Fruit fly (Drosophila melanogaster) whole organism, embryonic: ENCODE data around the gene CG9676.

Source experiments
- Adf1 ChIP-seq: fragments of 200-800 bp; sonication (Bioruptor generic); IDR thresholded peaks from 2 replicates; pipeline ENCODE4 v1.3.6; 2022; ENCODE audit warnings: missing biosample characterization, missing genetic modification characterization
- BEAF-32 ChIP-seq: fragments of 200-800 bp; sonication (Bioruptor generic); optimal IDR thresholded peaks from 3 replicates; lab custom pipeline; 2017; ENCODE audit warnings: missing biosample characterization, missing genetic modification characterization, mild to moderate bottlenecking, moderate library complexity, missing genetic modification reagents
- CG10321 ChIP-seq: fragments of 200-800 bp; sonication (Bioruptor generic); IDR thresholded peaks from 2 replicates; pipeline ENCODE4 v1.3.6; 2022; ENCODE audit warnings: missing biosample characterization, missing genetic modification characterization
- CG10654 ChIP-seq: fragments of 200-800 bp; sonication (Bioruptor generic); optimal IDR thresholded peaks from 2 replicates; lab custom pipeline; 2016; ENCODE audit warnings: missing biosample characterization, missing genetic modification characterization
- CG11560 ChIP-seq: fragments of 200-800 bp; sonication (Bioruptor generic); IDR thresholded peaks from 3 replicates; pipeline ENCODE4 v1.3.6; 2022; ENCODE audit warnings: missing biosample characterization, missing genetic modification characterization
- CG12104 ChIP-seq: fragments of 200-800 bp; sonication (Bioruptor generic); optimal IDR thresholded peaks from 3 replicates; lab custom pipeline; 2016; ENCODE audit warnings: missing biosample characterization, missing genetic modification characterization
- CG14860 ChIP-seq: fragments of 200-800 bp; sonication (Bioruptor generic); IDR thresholded peaks from 3 replicates; pipeline ENCODE4 v1.3.6; 2022; ENCODE audit warnings: missing biosample characterization, missing genetic modification characterization; ENCODE audit not compliant: partially characterized antibody
- CG15601 ChIP-seq: fragments of 200-800 bp; sonication (Bioruptor generic); optimal IDR thresholded peaks from 3 replicates; lab custom pipeline; 2019; ENCODE audit warnings: missing biosample characterization, mild to moderate bottlenecking, missing genetic modification characterization, moderate library complexity
- CG16815 ChIP-seq: fragments of 200-800 bp; sonication (Bioruptor generic); optimal IDR thresholded peaks from 3 replicates; lab custom pipeline; 2017; ENCODE audit warnings: missing biosample characterization, mild to moderate bottlenecking, missing genetic modification characterization
- CG17912 ChIP-seq: fragments of 200-800 bp; sonication (Bioruptor generic); optimal IDR thresholded peaks from 2 replicates; lab custom pipeline; 2018; ENCODE audit warnings: missing biosample characterization, mild to moderate bottlenecking, missing genetic modification characterization
- CG1832 ChIP-seq: fragments of 200-800 bp; sonication (Bioruptor generic); optimal IDR thresholded peaks from 2 replicates; lab custom pipeline; 2017; ENCODE audit warnings: missing biosample characterization, mild to moderate bottlenecking, missing genetic modification characterization, inconsistent platforms
- CG18619 ChIP-seq: fragments of 200-800 bp; sonication (Bioruptor generic); optimal IDR thresholded peaks from 3 replicates; lab custom pipeline; 2017; ENCODE audit warnings: missing biosample characterization, mild to moderate bottlenecking, missing genetic modification characterization
- CG3847 ChIP-seq: fragments of 200-800 bp; sonication (Bioruptor generic); IDR thresholded peaks from 2 replicates; pipeline ENCODE4 v1.3.6; 2022; ENCODE audit warnings: missing biosample characterization, missing genetic modification characterization
- CG4404 ChIP-seq: fragments of 200-800 bp; sonication (Bioruptor generic); IDR thresholded peaks from 2 replicates; pipeline ENCODE4 v1.3.6; 2022; ENCODE audit warnings: missing biosample characterization, missing genetic modification characterization
- CG6854 ChIP-seq: fragments of 200-800 bp; sonication (Bioruptor generic); optimal IDR thresholded peaks from 3 replicates; lab custom pipeline; 2017; ENCODE audit warnings: missing biosample characterization, mild to moderate bottlenecking, missing genetic modification characterization
- CG7745 ChIP-seq: fragments of 200-800 bp; sonication (Bioruptor generic); optimal IDR thresholded peaks from 2 replicates; lab custom pipeline; 2018; ENCODE audit warnings: missing biosample characterization, mild to moderate bottlenecking, missing genetic modification characterization, moderate library complexity
- CTCF ChIP-seq: fragments of 200-800 bp; sonication (Bioruptor generic); optimal IDR thresholded peaks from 2 replicates; lab custom pipeline; 2017; ENCODE audit warnings: missing biosample characterization, mild to moderate bottlenecking, missing genetic modification characterization, moderate library complexity
- CkIIα-i1 ChIP-seq: fragments of 200-800 bp; sonication (Bioruptor generic); IDR thresholded peaks from 2 replicates; pipeline ENCODE4 v1.3.6; 2022; ENCODE audit warnings: missing biosample characterization, missing genetic modification characterization
- Dp ChIP-seq: fragments of 200-800 bp; sonication (Bioruptor generic); optimal IDR thresholded peaks from 2 replicates; lab custom pipeline; 2018; ENCODE audit warnings: missing biosample characterization, mild to moderate bottlenecking, missing genetic modification characterization, moderate library complexity
- HLH4C ChIP-seq: fragments of 200-800 bp; sonication (Bioruptor generic); IDR thresholded peaks from 3 replicates; pipeline ENCODE4 v1.3.6; 2022; ENCODE audit warnings: missing biosample characterization, missing genetic modification characterization; ENCODE audit not compliant: partially characterized antibody
- Lpt ChIP-seq: fragments of >200 bp; optimal IDR thresholded peaks from 2 replicates; lab custom pipeline; 2018; ENCODE audit warnings: missing biosample characterization, missing genetic modification characterization
- Mad ChIP-seq: fragments of 200-800 bp; sonication (Bioruptor generic); optimal IDR thresholded peaks from 2 replicates; lab custom pipeline; 2016; ENCODE audit warnings: missing biosample characterization, missing genetic modification characterization
- Mrtf ChIP-seq: fragments of 200-800 bp; sonication (Bioruptor generic); IDR thresholded peaks from 3 replicates; pipeline ENCODE4 v1.3.6; 2022; ENCODE audit warnings: missing biosample characterization, missing genetic modification characterization
- NC2α ChIP-seq: fragments of 200-800 bp; sonication (Bioruptor generic); optimal IDR thresholded peaks from 2 replicates; lab custom pipeline; 2016; ENCODE audit warnings: missing biosample characterization, missing genetic modification characterization
- Oli ChIP-seq: fragments of 200-800 bp; sonication (Bioruptor generic); optimal IDR thresholded peaks from 2 replicates; lab custom pipeline; 2018; ENCODE audit warnings: missing biosample characterization, mild to moderate bottlenecking, missing genetic modification characterization, moderate library complexity
- Optix ChIP-seq: fragments of 200-800 bp; sonication (Bioruptor generic); IDR thresholded peaks from 3 replicates; pipeline ENCODE4 v1.3.6; 2022; ENCODE audit warnings: missing biosample characterization, missing genetic modification characterization
- Pdp1 ChIP-seq, 2 experiments: fragments of 200-800 bp; sonication (Bioruptor generic); optimal IDR thresholded peaks; 3 replicates each; lab custom pipeline; 2016; ENCODE audit warnings: missing biosample characterization in 2 of 2, missing genetic modification characterization in 2 of 2, mild to moderate bottlenecking in 1 of 2, moderate library complexity in 1 of 2
- TFAM ChIP-seq: fragments of 200-800 bp; sonication (Bioruptor generic); optimal IDR thresholded peaks from 2 replicates; lab custom pipeline; 2017; ENCODE audit warnings: missing biosample characterization, missing genetic modification characterization, inconsistent platforms
- ap ChIP-seq: fragments of 200-800 bp; sonication (Bioruptor generic); IDR thresholded peaks from 2 replicates; pipeline ENCODE4 v1.3.6; 2022; ENCODE audit warnings: missing biosample characterization, missing genetic modification characterization
- ash1 ChIP-seq: fragments of 200-800 bp; sonication (Bioruptor generic); optimal IDR thresholded peaks from 2 replicates; lab custom pipeline; 2018; ENCODE audit warnings: missing biosample characterization, mild to moderate bottlenecking, missing genetic modification characterization
- corto ChIP-seq: fragments of 200-800 bp; sonication (Bioruptor generic); optimal IDR thresholded peaks from 2 replicates; lab custom pipeline; 2016; ENCODE audit warnings: missing biosample characterization, mild to moderate bottlenecking, missing genetic modification characterization, moderate library complexity
- esg ChIP-seq: fragments of 200-800 bp; sonication (Bioruptor generic); conservative IDR thresholded peaks from 2 replicates; pipeline ENCODE4 v1.3.6; 2022; ENCODE audit warnings: missing biosample characterization, missing genetic modification characterization
- gfzf ChIP-seq: fragments of 200-800 bp; sonication (Bioruptor generic); optimal IDR thresholded peaks from 2 replicates; lab custom pipeline; 2016; ENCODE audit warnings: missing biosample characterization, mild to moderate bottlenecking, missing genetic modification characterization, moderate library complexity
- hb ChIP-seq: fragments of 200-800 bp; sonication (Bioruptor generic); IDR thresholded peaks from 3 replicates; pipeline ENCODE4 v1.3.6; 2022; ENCODE audit warnings: missing biosample characterization, missing genetic modification characterization; ENCODE audit not compliant: partially characterized antibody
- insv ChIP-seq, 2 experiments: fragments of 200-800 bp; sonication (Bioruptor generic); optimal IDR thresholded peaks; 3 replicates each; lab custom pipeline; 2016 to 2018; ENCODE audit warnings: missing biosample characterization in 2 of 2, missing genetic modification characterization in 2 of 2
- kay ChIP-seq: fragments of 200-800 bp; sonication (Bioruptor generic); optimal IDR thresholded peaks from 2 replicates; lab custom pipeline; 2016; ENCODE audit warnings: missing biosample characterization, missing genetic modification characterization
- lbe ChIP-seq: fragments of 200-800 bp; sonication (Bioruptor generic); optimal IDR thresholded peaks from 2 replicates; lab custom pipeline; 2016; ENCODE audit warnings: missing biosample characterization, mild to moderate bottlenecking, missing genetic modification characterization
- luna ChIP-seq: fragments of 200-800 bp; sonication (Bioruptor generic); optimal IDR thresholded peaks from 2 replicates; lab custom pipeline; 2016; ENCODE audit warnings: missing biosample characterization, missing genetic modification characterization
- mirr ChIP-seq: fragments of 200-800 bp; sonication (Bioruptor generic); optimal IDR thresholded peaks from 3 replicates; lab custom pipeline; 2018; ENCODE audit warnings: missing biosample characterization, mild to moderate bottlenecking, missing genetic modification characterization
- nerfin-2 ChIP-seq: fragments of 200-800 bp; sonication (Bioruptor generic); IDR thresholded peaks from 2 replicates; pipeline ENCODE4 v1.3.6; 2022; ENCODE audit warnings: missing biosample characterization, missing genetic modification characterization; ENCODE audit not compliant: partially characterized antibody
- nmo ChIP-seq: fragments of 200-800 bp; sonication (Bioruptor generic); optimal IDR thresholded peaks from 2 replicates; lab custom pipeline; 2018; ENCODE audit warnings: missing biosample characterization, mild to moderate bottlenecking, missing genetic modification characterization, moderate library complexity
- odd ChIP-seq: fragments of 200-800 bp; sonication (Bioruptor generic); optimal IDR thresholded peaks from 2 replicates; lab custom pipeline; 2017; ENCODE audit warnings: missing biosample characterization, mild to moderate bottlenecking, missing genetic modification characterization
- pan ChIP-seq, 4 experiments: fragments of >200 bp in 3 of 4; fragments of 200-800 bp in 1 of 4; sonication (Bioruptor generic) in 1 of 4; optimal IDR thresholded peaks in 3 of 4; IDR thresholded peaks in 1 of 4; 2 replicates each; pipeline versions ENCODE4 v1.3.6 to Lab custom; 2017 to 2022; ENCODE audit warnings: missing biosample characterization in 2 of 4, missing genetic modification characterization in 2 of 4, mixed read lengths in 1 of 4
- repo ChIP-seq: fragments of 200-800 bp; sonication (Bioruptor generic); optimal IDR thresholded peaks from 2 replicates; lab custom pipeline; 2016; ENCODE audit warnings: missing biosample characterization, missing genetic modification characterization
- rib ChIP-seq: fragments of 200-800 bp; sonication (Bioruptor generic); IDR thresholded peaks from 2 replicates; pipeline ENCODE4 v1.3.6; 2022; ENCODE audit warnings: missing biosample characterization, missing genetic modification characterization
- ro ChIP-seq: fragments of 200-800 bp; sonication (Bioruptor generic); IDR thresholded peaks from 2 replicates; pipeline ENCODE4 v1.3.6; 2022; ENCODE audit warnings: missing biosample characterization, missing genetic modification characterization
- sisA ChIP-seq: fragments of 200-800 bp; sonication (Bioruptor generic); IDR thresholded peaks from 2 replicates; pipeline ENCODE4 v1.3.6; 2022; ENCODE audit warnings: missing biosample characterization, missing genetic modification characterization
- tll ChIP-seq, 2 experiments: fragments of 200-800 bp in 1 of 2; fragments of >200 bp in 1 of 2; sonication (Bioruptor generic) in 1 of 2; optimal IDR thresholded peaks; 2 replicates each; lab custom pipeline; 2017 to 2019; ENCODE audit warnings: missing biosample characterization in 2 of 2, missing genetic modification characterization in 2 of 2, mild to moderate bottlenecking in 1 of 2, moderate library complexity in 1 of 2
- unc-4 ChIP-seq: fragments of 200-800 bp; sonication (Bioruptor generic); IDR thresholded peaks from 2 replicates; pipeline ENCODE4 v1.3.6; 2022; ENCODE audit warnings: missing biosample characterization, missing genetic modification characterization; ENCODE audit not compliant: partially characterized antibody
- wor ChIP-seq: fragments of 200-800 bp; sonication (Bioruptor generic); IDR thresholded peaks from 2 replicates; pipeline ENCODE4 v1.3.6; 2022; ENCODE audit warnings: missing biosample characterization, missing genetic modification characterization

Gene CG9676

DNA sequence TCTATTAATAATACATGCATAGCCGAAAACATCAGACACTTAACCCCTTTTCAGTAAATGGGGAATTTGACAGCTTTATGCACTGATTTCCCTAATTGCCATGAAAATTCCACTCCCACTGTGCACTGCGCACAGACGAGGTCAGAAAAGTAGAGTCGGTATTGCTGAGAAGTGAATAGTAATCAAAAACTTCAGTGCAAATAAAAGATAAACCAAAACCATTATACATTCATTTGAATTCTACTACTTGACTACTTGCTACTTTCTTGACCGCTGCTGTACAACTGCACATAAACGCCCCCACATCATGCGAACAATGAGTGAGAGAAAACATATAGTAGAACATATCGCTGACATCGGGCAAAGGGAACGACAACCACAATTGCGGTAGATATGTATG lies 8.5 kb downstream of the CG9676 start (continued):
- TF ChIP-seq tll (GFP tag; optimal IDR thresholded peaks at IDR 0.05; lab: Kevin White, UChicago) (no peak), corto (GFP tag; lab: Kevin White, UChicago) (no peak), ap (GFP tag; lab: Robert Waterston, UW) (peak; percentile 88), luna (GFP tag; lab: Kevin White, UChicago) (no peak), CG4404 (GFP tag; lab: Robert Waterston, UW) (peak; percentile 67), CG17912 (no peak), kay (GFP tag; lab: Kevin White, UChicago) (peak; percentile 67), rib (GFP tag; lab: Robert Waterston, UW) (peak; percentile 40; the same call in 1 of the 2 replicates), CG18619 (GFP tag; lab: Kevin White, UChicago) (peak; percentile 73), CG11560 (tag; lab: Robert Waterston, UW) (peak; percentile 59; the same call in 2 of the 3 replicates), CG3847 (GFP tag; lab: Robert Waterston, UW) (peak; percentile 61), CG10654 (peak; percentile 84), nerfin-2 (GFP tag; lab: Robert Waterston, UW) (no peak), CG15601 (peak; percentile 78), CTCF (GFP tag; lab: Kevin White, UChicago) (peak; percentile 49), sisA (peak; percentile 85), CG6854 (GFP tag; lab: Kevin White, UChicago) (peak; percentile 18), Lpt (GFP tag; lab: Kevin White, UChicago) (no peak), BEAF-32 (GFP tag; lab: Kevin White, UChicago) (no peak), repo (GFP tag; lab: Kevin White, UChicago) (peak; percentile 82), CkIIα-i1 (GFP tag; lab: Robert Waterston, UW) (peak; percentile 49; the same call in 1 of the 2 replicates), mirr (no peak), Dp (GFP tag; lab: Kevin White, UChicago) (no peak), NC2α (GFP tag; lab: Kevin White, UChicago) (peak; percentile 68), pan (optimal IDR thresholded peaks at IDR 0.05; lab: Kevin White, UChicago) (no peak), pan (GFP tag; optimal IDR thresholded peaks at IDR 0.05 in 1 of 2, IDR thresholded peaks at IDR 0.05 in 1 of 2) (peak in 1 of 2 experiments; percentile 88), CG10321 (GFP tag; lab: Robert Waterston, UW) (peak; percentile 55; the same call in 1 of the 2 replicates), HLH4C (no peak), Mad (GFP tag; lab: Kevin White, UChicago) (peak; percentile 78), Mrtf (GFP tag; lab: Robert Waterston, UW) (peak; percentile 79), esg (GFP tag; lab: Robert Waterston, UW) (peak; percentile 86), odd (peak; percentile 62), CG14860 (GFP tag; lab: Robert Waterston, UW) (no peak), CG16815 (GFP tag; lab: Kevin White, UChicago) (peak; percentile 76), unc-4 (GFP tag; lab: Robert Waterston, UW) (no peak), TFAM (GFP tag; lab: Kevin White, UChicago) (peak; percentile 66), ro (GFP tag; lab: Robert Waterston, UW) (peak; percentile 59), CG7745 (tag; lab: Kevin White, UChicago) (no peak), nmo (peak; percentile 88), insv (GFP tag; optimal IDR thresholded peaks at IDR 0.05; lab: Kevin White, UChicago) (no peak), lbe (no peak), Oli (tag; lab: Kevin White, UChicago) (peak; percentile 90), wor (GFP tag; lab: Robert Waterston, UW) (peak; percentile 77), gfzf (GFP tag; lab: Kevin White, UChicago) (no peak), Optix (GFP tag; lab: Robert Waterston, UW) (peak; percentile 93), Pdp1 (GFP tag; optimal IDR thresholded peaks at IDR 0.05; lab: Kevin White, UChicago) (peak; percentile 80 to 85), Adf1 (GFP tag; lab: Robert Waterston, UW) (no peak; the same call in 1 of the 2 replicates), hb (GFP tag; lab: Robert Waterston, UW) (no peak), CG12104 (GFP tag; lab: Kevin White, UChicago) (peak; percentile 67), CG1832 (GFP tag; lab: Kevin White, UChicago) (no peak), ash1 (GFP tag; lab: Kevin White, UChicago) (peak; percentile 6)
